Fruit fly (Drosophila melanogaster) whole organism, embryonic: ENCODE data around the gene Bx42.

Source experiments
- ATbp ChIP-seq: fragments of 200-800 bp; sonication (Bioruptor generic); optimal IDR thresholded peaks from 2 replicates; lab custom pipeline; 2017; ENCODE audit warnings: missing biosample characterization, mild to moderate bottlenecking, missing genetic modification characterization, missing genetic modification reagents
- Abd-B ChIP-seq: fragments of 200-800 bp; sonication (Bioruptor generic); optimal IDR thresholded peaks from 2 replicates; lab custom pipeline; 2018; ENCODE audit warnings: missing biosample characterization, mild to moderate bottlenecking, missing genetic modification characterization, moderate library complexity
- Aef1 ChIP-seq: fragments of 200-800 bp; sonication (Bioruptor generic); IDR thresholded peaks from 3 replicates; pipeline ENCODE4 v1.3.6; 2022; ENCODE audit warnings: missing biosample characterization, missing genetic modification characterization
- Bgb ChIP-seq: fragments of 200-800 bp; sonication (Bioruptor generic); IDR thresholded peaks from 2 replicates; pipeline ENCODE4 v1.3.6; 2022; ENCODE audit warnings: missing biosample characterization, missing genetic modification characterization; ENCODE audit not compliant: partially characterized antibody
- CG10462 ChIP-seq: fragments of 200-800 bp; sonication (Bioruptor generic); optimal IDR thresholded peaks from 2 replicates; lab custom pipeline; 2016; ENCODE audit warnings: missing biosample characterization, missing genetic modification characterization
- CG12155 ChIP-seq: fragments of 200-800 bp; sonication (Bioruptor generic); optimal IDR thresholded peaks from 3 replicates; lab custom pipeline; 2016; ENCODE audit warnings: missing biosample characterization, missing genetic modification characterization
- CG14667 ChIP-seq: fragments of 200-800 bp; sonication (Bioruptor generic); IDR thresholded peaks from 2 replicates; pipeline ENCODE4 v1.3.6; 2022; ENCODE audit warnings: missing biosample characterization, missing genetic modification characterization
- CG15514 ChIP-seq: fragments of 200-800 bp; sonication (Bioruptor generic); optimal IDR thresholded peaks from 3 replicates; lab custom pipeline; 2017; ENCODE audit warnings: missing biosample characterization, missing genetic modification characterization, mild to moderate bottlenecking, moderate library complexity, missing genetic modification reagents
- CG16779 ChIP-seq: fragments of 200-800 bp; sonication (Bioruptor generic); IDR thresholded peaks from 2 replicates; pipeline ENCODE4 v1.3.6; 2022; ENCODE audit warnings: missing biosample characterization, missing genetic modification characterization
- CG18599 ChIP-seq: fragments of 200-800 bp; sonication (Bioruptor generic); optimal IDR thresholded peaks from 3 replicates; lab custom pipeline; 2017; ENCODE audit warnings: missing biosample characterization, missing genetic modification characterization, mild to moderate bottlenecking, moderate library complexity, missing genetic modification reagents
- CG2889 ChIP-seq: fragments of 200-800 bp; sonication (Bioruptor generic); IDR thresholded peaks from 3 replicates; pipeline ENCODE4 v1.3.6; 2022; ENCODE audit warnings: missing biosample characterization, missing genetic modification characterization
- CG31365 ChIP-seq: fragments of 200-800 bp; sonication (Bioruptor generic); optimal IDR thresholded peaks from 2 replicates; lab custom pipeline; 2018; ENCODE audit warnings: missing biosample characterization, mild to moderate bottlenecking, missing genetic modification characterization
- CG34376 ChIP-seq: fragments of 200-800 bp; sonication (Bioruptor generic); optimal IDR thresholded peaks from 2 replicates; lab custom pipeline; 2018; ENCODE audit warnings: missing biosample characterization, mild to moderate bottlenecking, missing genetic modification characterization
- CG34422 ChIP-seq: fragments of 200-800 bp; sonication (Bioruptor generic); IDR thresholded peaks from 3 replicates; pipeline ENCODE4 v1.3.6; 2022; ENCODE audit warnings: missing biosample characterization, missing genetic modification characterization
- CG3726 ChIP-seq: fragments of 200-800 bp; sonication (Bioruptor generic); IDR thresholded peaks from 3 replicates; pipeline ENCODE4, ENCODE4 v1.3.6; 2022; ENCODE audit warnings: missing biosample characterization, missing genetic modification characterization
- CG42726 ChIP-seq: fragments of 200-800 bp; sonication (Bioruptor generic); IDR thresholded peaks from 2 replicates; pipeline ENCODE4 v1.3.6; 2022; ENCODE audit warnings: missing biosample characterization, missing genetic modification characterization; ENCODE audit not compliant: partially characterized antibody
- CG4730 ChIP-seq: fragments of 200-800 bp; sonication (Bioruptor generic); IDR thresholded peaks from 2 replicates; pipeline ENCODE4 v1.3.6; 2022; ENCODE audit warnings: missing biosample characterization, missing genetic modification characterization
- CG4854 ChIP-seq: fragments of 200-800 bp; sonication (Bioruptor generic); optimal IDR thresholded peaks from 2 replicates; lab custom pipeline; 2016; ENCODE audit warnings: missing biosample characterization, missing genetic modification characterization, inconsistent platforms
- CG5953 ChIP-seq: fragments of 200-800 bp; sonication (Bioruptor generic); IDR thresholded peaks from 2 replicates; pipeline ENCODE4 v1.3.6; 2022; ENCODE audit warnings: missing biosample characterization, missing genetic modification characterization
- CG6175 ChIP-seq: fragments of 200-800 bp; sonication (Bioruptor generic); IDR thresholded peaks from 3 replicates; pipeline ENCODE4 v1.3.6; 2022; ENCODE audit warnings: missing biosample characterization, missing genetic modification characterization
- CG7839 ChIP-seq: fragments of 200-800 bp; sonication (Bioruptor generic); optimal IDR thresholded peaks from 3 replicates; lab custom pipeline; 2018; ENCODE audit warnings: missing biosample characterization, mild to moderate bottlenecking, missing genetic modification characterization, moderate library complexity
- CG8089 ChIP-seq: fragments of 200-800 bp; sonication (Bioruptor generic); optimal IDR thresholded peaks from 3 replicates; lab custom pipeline; 2016; ENCODE audit warnings: missing biosample characterization, missing genetic modification characterization
- CG9817 ChIP-seq: fragments of 200-800 bp; sonication (Bioruptor generic); optimal IDR thresholded peaks from 2 replicates; lab custom pipeline; 2018; ENCODE audit warnings: missing biosample characterization, mild to moderate bottlenecking, missing genetic modification characterization, moderate library complexity
- CG9876 ChIP-seq: fragments of 200-800 bp; sonication (Bioruptor generic); optimal IDR thresholded peaks from 2 replicates; lab custom pipeline; 2016; ENCODE audit warnings: missing biosample characterization, missing genetic modification characterization
- Deaf1 ChIP-seq: fragments of 200-800 bp; optimal IDR thresholded peaks from 3 replicates; lab custom pipeline; 2019; ENCODE audit warnings: missing biosample characterization, mild to moderate bottlenecking, missing genetic modification characterization, moderate library complexity
- GATAe ChIP-seq: fragments of 200-800 bp; sonication (Bioruptor generic); conservative IDR thresholded peaks from 2 replicates; pipeline ENCODE4 v1.3.6; 2022; ENCODE audit warnings: missing biosample characterization, missing genetic modification characterization
- Gug ChIP-seq: fragments of 200-800 bp; sonication (Bioruptor generic); IDR thresholded peaks from 4 replicates; pipeline ENCODE4 v1.3.6; 2022; ENCODE audit warnings: missing biosample characterization, missing genetic modification characterization
- HLH3B ChIP-seq: fragments of 200-800 bp; sonication (Bioruptor generic); IDR thresholded peaks from 2 replicates; pipeline ENCODE4 v1.3.6; 2022; ENCODE audit warnings: missing biosample characterization, missing genetic modification characterization
- NC2α ChIP-seq: fragments of 200-800 bp; sonication (Bioruptor generic); optimal IDR thresholded peaks from 2 replicates; lab custom pipeline; 2016; ENCODE audit warnings: missing biosample characterization, missing genetic modification characterization
- Nf-YA ChIP-seq: fragments of 200-800 bp; sonication (Bioruptor generic); IDR thresholded peaks from 2 replicates; pipeline ENCODE4 v1.3.6; 2022; ENCODE audit warnings: missing biosample characterization, missing genetic modification characterization
- Poxn ChIP-seq: fragments of 200-800 bp; sonication (Bioruptor generic); IDR thresholded peaks from 2 replicates; pipeline ENCODE4 v1.3.6; 2022; ENCODE audit warnings: missing biosample characterization, missing genetic modification characterization
- Stat92E ChIP-seq, 3 experiments: fragments of >200 bp in 2 of 3; fragments of 200-800 bp in 1 of 3; sonication (Bioruptor generic) in 1 of 3; optimal IDR thresholded peaks; 2 replicates each; lab custom pipeline; 2017 to 2019; ENCODE audit warnings: missing biosample characterization in 3 of 3, missing genetic modification characterization in 3 of 3, mild to moderate bottlenecking in 1 of 3, moderate library complexity in 1 of 3
- amos ChIP-seq: fragments of 200-800 bp; sonication (Bioruptor generic); IDR thresholded peaks from 2 replicates; pipeline ENCODE4 v1.3.6; 2022; ENCODE audit warnings: missing biosample characterization, missing genetic modification characterization; ENCODE audit not compliant: partially characterized antibody
- az2 ChIP-seq: fragments of 200-800 bp; sonication (Bioruptor generic); optimal IDR thresholded peaks from 3 replicates; lab custom pipeline; 2016; ENCODE audit warnings: missing biosample characterization, missing genetic modification characterization
- bigmax ChIP-seq: fragments of 200-800 bp; sonication (Bioruptor generic); optimal IDR thresholded peaks from 2 replicates; lab custom pipeline; 2018; ENCODE audit warnings: missing biosample characterization, mild to moderate bottlenecking, missing genetic modification characterization
- bowl ChIP-seq: fragments of 200-800 bp; sonication (Bioruptor generic); IDR thresholded peaks from 2 replicates; pipeline ENCODE4 v1.3.6; 2022; ENCODE audit warnings: missing biosample characterization, missing genetic modification characterization
- br ChIP-seq: fragments of >200 bp; optimal IDR thresholded peaks from 2 replicates; lab custom pipeline; 2017
- chinmo ChIP-seq: fragments of 200-800 bp; sonication (Bioruptor generic); IDR thresholded peaks from 4 replicates; pipeline ENCODE4 v1.3.6; 2022; ENCODE audit warnings: missing biosample characterization, missing genetic modification characterization; ENCODE audit not compliant: partially characterized antibody
- ewg ChIP-seq: fragments of 200-800 bp; sonication (Bioruptor generic); optimal IDR thresholded peaks from 3 replicates; lab custom pipeline; 2017; ENCODE audit warnings: mild to moderate bottlenecking, missing biosample characterization, missing genetic modification reagents, missing genetic modification characterization
- gt ChIP-seq: fragments of 200-800 bp; sonication (Bioruptor generic); IDR thresholded peaks from 2 replicates; pipeline ENCODE4 v1.3.6; 2022; ENCODE audit warnings: missing biosample characterization, missing genetic modification characterization
- phol ChIP-seq: fragments of 200-800 bp; sonication (Bioruptor generic); optimal IDR thresholded peaks from 3 replicates; lab custom pipeline; 2018; ENCODE audit warnings: missing biosample characterization, mild to moderate bottlenecking, missing genetic modification characterization, moderate library complexity
- pita ChIP-seq: fragments of 200-800 bp; sonication (Bioruptor generic); optimal IDR thresholded peaks from 2 replicates; lab custom pipeline; 2017; ENCODE audit warnings: missing biosample characterization, mild to moderate bottlenecking, missing genetic modification characterization
- pros ChIP-seq: fragments of 200-800 bp; sonication (Bioruptor generic); optimal IDR thresholded peaks from 3 replicates; lab custom pipeline; 2019; ENCODE audit warnings: missing biosample characterization, mild to moderate bottlenecking, missing genetic modification characterization, moderate library complexity
- ranshi ChIP-seq: fragments of 200-800 bp; sonication (Bioruptor generic); IDR thresholded peaks from 2 replicates; pipeline ENCODE4 v1.3.6; 2022; ENCODE audit warnings: missing biosample characterization, missing genetic modification characterization
- ro ChIP-seq: fragments of 200-800 bp; sonication (Bioruptor generic); IDR thresholded peaks from 2 replicates; pipeline ENCODE4 v1.3.6; 2022; ENCODE audit warnings: missing biosample characterization, missing genetic modification characterization
- seq ChIP-seq: fragments of 200-800 bp; sonication (Bioruptor generic); IDR thresholded peaks from 2 replicates; pipeline ENCODE4 v1.3.6; 2022; ENCODE audit warnings: missing biosample characterization, missing genetic modification characterization
- unpg ChIP-seq: fragments of 200-800 bp; sonication (Bioruptor generic); optimal IDR thresholded peaks from 3 replicates; lab custom pipeline; 2018; ENCODE audit warnings: missing biosample characterization, mild to moderate bottlenecking, missing genetic modification characterization, moderate library complexity
- yki ChIP-seq: fragments of >200 bp; optimal IDR thresholded peaks from 3 replicates; lab custom pipeline; 2018
- z ChIP-seq: fragments of 200-800 bp; sonication (Bioruptor generic); IDR thresholded peaks from 3 replicates; pipeline ENCODE4 v1.3.6; 2022; ENCODE audit warnings: missing biosample characterization, missing genetic modification characterization
- zfh1 ChIP-seq: fragments of 200-800 bp; sonication (Bioruptor generic); IDR thresholded peaks from 3 replicates; pipeline ENCODE4 v1.3.6; 2022; ENCODE audit warnings: missing biosample characterization, missing genetic modification characterization

Bx42 gene

DNA sequence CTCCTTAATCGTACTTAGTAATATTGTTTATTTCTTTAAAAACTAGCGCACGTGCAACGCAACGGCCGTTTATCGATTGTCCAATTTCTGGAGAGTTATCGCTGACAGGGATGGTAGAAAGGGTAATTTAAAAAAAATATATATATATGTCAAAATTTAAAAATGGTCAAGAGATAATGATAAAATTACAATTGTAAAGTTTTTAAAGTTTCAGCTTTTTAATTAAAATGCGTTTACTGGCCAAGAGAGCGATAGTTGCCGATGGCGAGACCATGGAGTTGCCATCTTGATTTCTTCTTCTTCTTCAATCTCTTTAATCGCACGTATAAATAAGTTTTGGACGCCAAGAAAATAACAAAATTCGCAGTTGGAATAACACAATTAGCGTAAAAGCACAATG lies 25.4 kb downstream of the Bx42 start, which contains the start of the genes CG7246 and HP1b (continued):
- TF ChIP-seq gt (GFP tag; lab: Robert Waterston, UW) (peak; percentile 24; the same call in 1 of the 2 replicates), CG34376 (GFP tag; lab: Kevin White, UChicago) (peak; percentile 19), NC2α (no peak), Deaf1 (tag; lab: Kevin White, UChicago) (peak; percentile 27), ranshi (GFP tag; lab: Robert Waterston, UW) (peak; percentile 65; the same call in 1 of the 2 replicates), ATbp (GFP tag; lab: Kevin White, UChicago) (peak; percentile 15), CG42726 (GFP tag; lab: Robert Waterston, UW) (no peak), z (GFP tag; lab: Robert Waterston, UW) (no peak), Poxn (GFP tag; lab: Robert Waterston, UW) (no peak; the same call in 1 of the 2 replicates), br (lab: Kevin White, UChicago) (no peak), CG31365 (tag; lab: Kevin White, UChicago) (no peak), CG8089 (no peak), CG7839 (tag; lab: Kevin White, UChicago) (peak; percentile 69), chinmo (GFP tag; lab: Robert Waterston, UW) (no peak), bowl (GFP tag; lab: Robert Waterston, UW) (0 out of 2 replicates have a peak, but pooled peaks have one; percentile 50), ro (GFP tag; lab: Robert Waterston, UW) (no peak), CG15514 (GFP tag; lab: Kevin White, UChicago) (peak; percentile 77), CG18599 (GFP tag; lab: Kevin White, UChicago) (peak; percentile 66), az2 (peak; percentile 68), Bgb (peak; percentile 72), pros (GFP tag; lab: Kevin White, UChicago) (no peak), CG2889 (GFP tag; lab: Robert Waterston, UW) (peak; percentile 56; the same call in 2 of the 3 replicates), CG10462 (GFP tag; lab: Kevin White, UChicago) (peak; percentile 48), yki (lab: Kevin White, UChicago) (no peak), CG5953 (GFP tag; lab: Robert Waterston, UW) (peak; percentile 24; the same call in 1 of the 2 replicates), pita (GFP tag; lab: Kevin White, UChicago) (no peak), bigmax (no peak), CG4854 (GFP tag; lab: Kevin White, UChicago) (peak; percentile 38), zfh1 (GFP tag; lab: Robert Waterston, UW) (peak; percentile 77), seq (0 out of 2 replicates have a peak, but pooled peaks have one; percentile 34), CG12155 (GFP tag; lab: Kevin White, UChicago) (peak; percentile 70), GATAe (GFP tag; lab: Robert Waterston, UW) (no peak), CG9876 (no peak), CG34422 (GFP tag; lab: Robert Waterston, UW) (peak; percentile 80), amos (GFP tag; lab: Robert Waterston, UW) (peak; percentile 68; the same call in 1 of the 2 replicates), Nf-YA (GFP tag; lab: Robert Waterston, UW) (peak; percentile 72), CG9817 (tag; lab: Kevin White, UChicago) (peak; percentile 64), ewg (GFP tag; lab: Kevin White, UChicago) (peak; percentile 64), HLH3B (peak; percentile 68), CG3726 (GFP tag; lab: Robert Waterston, UW) (0 out of 3 replicates have a peak, but pooled peaks have one; percentile 39), Abd-B (peak; percentile 72), unpg (GFP tag; lab: Kevin White, UChicago) (peak; percentile 72), CG4730 (GFP tag; lab: Robert Waterston, UW) (peak; percentile 71), Stat92E (GFP tag; optimal IDR thresholded peaks at IDR 0.05; lab: Kevin White, UChicago) (no peak), Aef1 (GFP tag; lab: Robert Waterston, UW) (peak; percentile 72), CG16779 (no peak), Gug (GFP tag; lab: Robert Waterston, UW) (peak; percentile 70; the same call in 2 of the 4 replicates), CG6175 (0 out of 3 replicates have a peak, but pooled peaks have one; percentile 16), phol (tag; lab: Kevin White, UChicago) (peak; percentile 98), CG14667 (GFP tag; lab: Robert Waterston, UW) (peak; percentile 47; the same call in 1 of the 2 replicates)
